Fruit fly (Drosophila melanogaster) Kc167 (cell line): ENCODE results near the gene CG31075.

Experiments
- Sin3A ChIP-seq: fragments of >200 bp; optimal IDR thresholded peaks from 2 replicates; lab custom pipeline; 2018; ENCODE audit warnings: missing external identifiers
- insv ChIP-seq: fragments of >200 bp; optimal IDR thresholded peaks from 3 replicates; lab custom pipeline; 2018; ENCODE audit warnings: missing external identifiers
- ttk ChIP-seq: sonication (Bioruptor generic); optimal IDR thresholded peaks from 2 replicates; lab custom pipeline; 2017; ENCODE audit warnings: missing external identifiers

DNA sequence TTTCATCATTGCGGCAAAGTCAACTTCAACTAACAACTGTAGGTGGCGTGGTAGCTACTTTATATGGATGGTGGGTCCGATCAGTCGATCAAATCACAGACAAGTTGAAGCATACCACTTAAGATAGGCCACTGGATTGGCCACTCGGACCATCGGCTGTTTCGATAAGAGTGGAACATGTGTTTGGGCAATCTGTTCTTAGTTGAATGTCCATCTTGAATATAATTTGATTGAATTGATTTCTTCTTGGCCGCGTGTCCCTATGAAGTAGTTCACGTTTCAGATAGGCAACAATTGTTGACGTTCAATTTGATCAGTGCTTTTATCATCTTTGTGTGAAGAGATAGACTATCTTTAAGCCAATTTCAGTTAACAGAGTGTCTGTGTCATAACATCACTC, 18.7 kb upstream of the CG31075 start, which contains the start of gene CG6295:
- TF ChIP-seq insv, result no peak
- TF ChIP-seq ttk, result no peak
- no peak for TF ChIP-seq Sin3A (lab: Kevin White, UChicago)
